Fruit fly (Drosophila melanogaster): ENCODE data around the gene CG4073.

The CG4073 gene

DNA sequence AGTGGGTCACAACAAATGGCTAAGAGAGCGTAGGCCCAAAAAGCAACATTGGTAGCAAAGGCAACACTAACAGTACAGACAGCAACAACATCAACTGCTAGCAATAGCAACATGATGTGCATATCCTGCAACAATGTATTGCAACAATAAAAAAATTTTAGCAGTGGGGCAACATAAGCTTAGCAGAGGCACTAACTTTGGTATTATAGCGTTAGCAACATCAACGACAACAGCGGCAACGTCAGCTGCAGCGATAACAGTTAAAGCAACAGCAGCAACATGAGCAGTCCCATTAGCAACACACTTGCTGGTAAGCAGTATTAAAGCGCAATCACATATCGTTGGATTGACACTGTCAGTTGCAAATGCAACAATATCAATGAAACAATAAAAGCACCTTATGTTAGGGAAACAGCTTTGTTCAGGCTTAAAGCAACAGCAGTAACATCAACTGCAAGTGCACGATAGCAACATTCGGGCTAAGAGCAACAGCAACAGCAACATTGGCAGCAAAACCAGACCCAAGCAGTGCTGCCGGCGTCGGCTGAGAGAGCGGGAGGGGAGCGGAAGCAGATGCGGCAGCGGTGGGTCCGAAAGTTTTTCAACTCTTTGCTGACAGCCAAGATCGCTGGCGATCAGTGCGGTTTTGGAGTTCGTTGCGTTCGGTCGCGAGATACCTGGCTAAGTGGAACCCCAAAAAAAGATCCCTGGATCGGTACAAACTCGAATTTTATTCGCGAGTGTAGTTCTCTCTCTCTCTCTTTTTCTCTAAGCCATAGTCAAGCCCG, 28.1 kb upstream of the CG4073 start, which contains the start of gene Skel (continued):
- TF ChIP-seq Bgb (GFP tag; IDR thresholded peaks at IDR 0.05; ENCODE audit: partially characterized antibody), result no peak
- peak; percentile 53 for TF ChIP-seq Jarid2 (GFP tag; optimal IDR thresholded peaks at IDR 0.05)
- no peak for TF ChIP-seq Rfx (GFP tag; IDR thresholded peaks at IDR 0.05)
- TF ChIP-seq ara (GFP tag; IDR thresholded peaks at IDR 0.05), result no peak
- no peak for TF ChIP-seq CG8089 (GFP tag; optimal IDR thresholded peaks at IDR 0.05)
- TF ChIP-seq slou (GFP tag; optimal IDR thresholded peaks at IDR 0.05), result no peak
- TF ChIP-seq gsb (GFP tag; IDR thresholded peaks at IDR 0.05), result no peak
- no peak for TF ChIP-seq CG10979 (tag; optimal IDR thresholded peaks at IDR 0.05)
- TF ChIP-seq CG17186 (GFP tag; optimal IDR thresholded peaks at IDR 0.05), result no peak
- TF ChIP-seq CG13287 (GFP tag; IDR thresholded peaks at IDR 0.05; ENCODE audit: partially characterized antibody), result no peak
- no peak for TF ChIP-seq Blimp-1 (GFP tag; optimal IDR thresholded peaks at IDR 0.05)
- TF ChIP-seq CrebB (tag; optimal IDR thresholded peaks at IDR 0.05), result no peak
- TF ChIP-seq CG43689 (GFP tag; IDR thresholded peaks at IDR 0.05), result no peak
- peak; percentile 24; the same call in 1 of the 3 replicates for TF ChIP-seq ci (GFP tag; IDR thresholded peaks at IDR 0.05)
- TF ChIP-seq Awh (GFP tag; IDR thresholded peaks at IDR 0.05), result no peak
- no peak for TF ChIP-seq Lpt (GFP tag; optimal IDR thresholded peaks at IDR 0.05)
- TF ChIP-seq lola (GFP tag; optimal IDR thresholded peaks at IDR 0.05), result no peak
- TF ChIP-seq Nf-YA (GFP tag; IDR thresholded peaks at IDR 0.05), result no peak
- no peak for TF ChIP-seq kah (GFP tag; optimal IDR thresholded peaks at IDR 0.05)
- no peak for TF ChIP-seq GATAe (GFP tag; conservative IDR thresholded peaks at IDR 0.05)
- TF ChIP-seq Pdp1 (GFP tag; optimal IDR thresholded peaks at IDR 0.05), result no peak
- TF ChIP-seq Dref (GFP tag; IDR thresholded peaks at IDR 0.05), result no peak
- 0 out of 4 replicates have a peak, but pooled peaks have one; percentile 30 for TF ChIP-seq chinmo (GFP tag; IDR thresholded peaks at IDR 0.05; ENCODE audit: partially characterized antibody)
- TF ChIP-seq az2 (GFP tag; optimal IDR thresholded peaks at IDR 0.05), result no peak
- no peak for TF ChIP-seq shn (GFP tag; optimal IDR thresholded peaks at IDR 0.05)
- TF ChIP-seq zen (tag; optimal IDR thresholded peaks at IDR 0.05), result no peak
- TF ChIP-seq caup (GFP tag; optimal IDR thresholded peaks at IDR 0.05; ENCODE audit: severe bottlenecking), result no peak
- TF ChIP-seq dmrt99B (tag; optimal IDR thresholded peaks at IDR 0.05), result no peak
- TF ChIP-seq fd102C (GFP tag; optimal IDR thresholded peaks at IDR 0.05), result no peak
- TF ChIP-seq wek (GFP tag; optimal IDR thresholded peaks at IDR 0.05), result no peak
- TF ChIP-seq CG9609 (GFP tag; optimal IDR thresholded peaks at IDR 0.05), result no peak
- TF ChIP-seq Asciz (GFP tag; optimal IDR thresholded peaks at IDR 0.05), result no peak
- no peak for TF ChIP-seq dan (GFP tag; IDR thresholded peaks at IDR 0.05)
- TF ChIP-seq amos (GFP tag; IDR thresholded peaks at IDR 0.05; ENCODE audit: partially characterized antibody), result peak; percentile 16; the same call in 1 of the 2 replicates
- no peak for TF ChIP-seq Hey (tag; optimal IDR thresholded peaks at IDR 0.05)
- no peak for TF ChIP-seq fd3F (GFP tag; optimal IDR thresholded peaks at IDR 0.05)
- no peak for TF ChIP-seq CG4820 (GFP tag; optimal IDR thresholded peaks at IDR 0.05)
- TF ChIP-seq Atf-2 (GFP tag; optimal IDR thresholded peaks at IDR 0.05), result no peak
- TF ChIP-seq crc (GFP tag; optimal IDR thresholded peaks at IDR 0.05), result no peak
- peak; percentile 2 to 37 for TF ChIP-seq Trl (optimal IDR thresholded peaks at IDR 0.05)
- TF ChIP-seq Trl (GFP tag; optimal IDR thresholded peaks at IDR 0.05), result no peak
- no peak for TF ChIP-seq sd (tag; optimal IDR thresholded peaks at IDR 0.05)
- TF ChIP-seq mam (GFP tag; optimal IDR thresholded peaks at IDR 0.05), result no peak
- no peak for TF ChIP-seq CG6175 (GFP tag; IDR thresholded peaks at IDR 0.05)
- TF ChIP-seq danr (GFP tag; IDR thresholded peaks at IDR 0.05), result no peak
- no peak for TF ChIP-seq CG10565 (GFP tag; optimal IDR thresholded peaks at IDR 0.05)
- no peak for TF ChIP-seq CG6654 (GFP tag; optimal IDR thresholded peaks at IDR 0.05)
- no peak for TF ChIP-seq CG2712 (tag; optimal IDR thresholded peaks at IDR 0.05)
- no peak for TF ChIP-seq CG10462 (GFP tag; optimal IDR thresholded peaks at IDR 0.05)
